Worm (Caenorhabditis elegans): ENCODE measurements around the gene srh-18.

srh-18 gene

ce11 chrV:13334447-13334846, 16.2 kb downstream of the srh-18 start:
- TF ChIP-seq hlh-30 (tag; optimal IDR thresholded peaks at IDR 0.05; ENCODE audit: insufficient read depth) (peak; percentile 60), jun-1 (tag; optimal IDR thresholded peaks at IDR 0.05) (no peak), duxl-1 (tag; optimal IDR thresholded peaks at IDR 0.05; ENCODE audit: poor library complexity) (no peak), ceh-28 (tag; optimal IDR thresholded peaks at IDR 0.05) (no peak), ceh-20 (GFP tag; IDR thresholded peaks at IDR 0.05) (no peak)

- TF ChIP-seq mep-1 (tag; optimal IDR thresholded peaks at IDR 0.05) = no peak
- no peak for TF ChIP-seq attf-4 (tag; optimal IDR thresholded peaks at IDR 0.05)
- no peak for TF ChIP-seq ztf-11 (tag; optimal IDR thresholded peaks at IDR 0.05)
- peak; percentile 14 for TF ChIP-seq nhr-6 (tag; optimal IDR thresholded peaks at IDR 0.05)
- TF ChIP-seq F37D6.2 (tag; optimal IDR thresholded peaks at IDR 0.05) = no peak
- no peak for TF ChIP-seq nhr-111 (GFP tag; optimal IDR thresholded peaks at IDR 0.05)
- TF ChIP-seq tag-97 (GFP tag; IDR thresholded peaks at IDR 0.05) = no peak
- TF ChIP-seq Y75B8A.6 (GFP tag; IDR thresholded peaks at IDR 0.05) = no peak
- no peak for TF ChIP-seq mes-2 (tag; optimal IDR thresholded peaks at IDR 0.05; ENCODE audit: poor library complexity, severe bottlenecking)
- TF ChIP-seq saeg-2 (GFP tag; IDR thresholded peaks at IDR 0.05) = no peak
- TF ChIP-seq duxl-1 (tag; optimal IDR thresholded peaks at IDR 0.05; ENCODE audit: poor library complexity) = no peak
- no peak for TF ChIP-seq ztf-7 (tag; optimal IDR thresholded peaks at IDR 0.05)
- no peak for TF ChIP-seq jun-1 (tag; optimal IDR thresholded peaks at IDR 0.05)
- no peak for TF ChIP-seq daf-12 (tag; optimal IDR thresholded peaks at IDR 0.05)
- TF ChIP-seq fkh-10 (GFP tag; optimal IDR thresholded peaks at IDR 0.05) = no peak
- no peak for TF ChIP-seq unc-130 (GFP tag; optimal IDR thresholded peaks at IDR 0.05)
- TF ChIP-seq hlh-30 (tag; optimal IDR thresholded peaks at IDR 0.05; ENCODE audit: insufficient read depth) = peak; percentile 80
- no peak for TF ChIP-seq tra-1 (GFP tag; IDR thresholded peaks at IDR 0.05)
- TF ChIP-seq lir-3 (tag; optimal IDR thresholded peaks at IDR 0.05) = no peak
- no peak for TF ChIP-seq unc-39 (tag; optimal IDR thresholded peaks at IDR 0.05)
- TF ChIP-seq snpc-4 (tag; optimal IDR thresholded peaks at IDR 0.05) = no peak
- no peak for TF ChIP-seq F44E2.7 (GFP tag; IDR thresholded peaks at IDR 0.05)
- no peak for TF ChIP-seq nhr-10 (tag; optimal IDR thresholded peaks at IDR 0.05)
- no peak for TF ChIP-seq hif-1 (tag; optimal IDR thresholded peaks at IDR 0.05)
- no peak for TF ChIP-seq Y105C5A.15 (GFP tag; IDR thresholded peaks at IDR 0.05)
- TF ChIP-seq mdl-1 (tag; optimal IDR thresholded peaks at IDR 0.05) = peak in 1 of 2 experiments; percentile 52
- TF ChIP-seq nhr-42 (GFP tag; IDR thresholded peaks at IDR 0.05) = no peak
- peak in 1 of 2 experiments; percentile 28 for TF ChIP-seq unc-62 (GFP tag; optimal IDR thresholded peaks at IDR 0.05 in 1 of 2)
- TF ChIP-seq unc-62 (tag; optimal IDR thresholded peaks at IDR 0.05) = no peak
These were observed 17.7 kb downstream of the srh-18 start, which contains the start of gene C50B6.9 for ce11 chrV:13335883-13336419. Gene C50B6.9, plus strand, starts transcription at chrV:13336369.

ce11 chrV:13338037-13338436, 19.8 kb downstream of the srh-18 start:
- TF ChIP-seq nhr-102 (tag; optimal IDR thresholded peaks at IDR 0.05) (no peak), unc-62 (GFP tag; optimal IDR thresholded peaks at IDR 0.05 in 1 of 2) (peak in 1 of 2 experiments; percentile 96), unc-62 (tag; optimal IDR thresholded peaks at IDR 0.05) (no peak), lin-38 (GFP tag; IDR thresholded peaks at IDR 0.05) (no peak), mes-2 (tag; optimal IDR thresholded peaks at IDR 0.05; ENCODE audit: poor library complexity, severe bottlenecking) (no peak), lir-3 (tag; optimal IDR thresholded peaks at IDR 0.05) (no peak), nhr-10 (tag; optimal IDR thresholded peaks at IDR 0.05) (no peak)

DNA sequence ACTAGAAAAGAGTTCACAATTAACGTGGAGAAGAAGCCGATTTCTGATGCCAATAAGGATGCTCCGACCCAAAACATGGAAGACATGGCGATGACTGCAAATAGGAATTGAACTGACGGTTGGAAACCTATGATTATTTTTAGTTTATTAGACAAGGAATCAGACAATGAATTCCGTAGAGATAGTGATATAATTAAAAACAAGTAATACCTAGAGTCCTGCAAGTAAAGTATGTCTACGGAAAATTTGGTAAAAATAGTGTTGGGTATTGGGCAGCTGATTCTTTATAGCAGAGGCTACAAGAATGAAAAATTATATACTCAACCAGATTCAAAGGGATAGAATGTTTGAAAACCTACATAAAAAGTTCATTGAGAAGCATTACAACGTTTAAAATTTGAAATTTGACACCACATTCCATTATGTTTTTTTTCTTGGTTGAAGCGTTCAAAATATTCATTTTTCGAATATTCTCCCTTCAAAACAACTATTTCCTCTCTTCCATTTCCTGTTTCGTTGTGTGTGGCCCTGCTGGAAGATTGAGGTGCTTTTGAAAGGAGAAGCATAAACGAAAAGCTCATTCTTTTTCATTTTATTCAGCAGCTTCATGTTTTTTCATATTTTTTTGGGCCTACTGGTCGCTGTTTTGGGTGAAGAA, 21.5 kb downstream of the srh-18 start, which contains the start of the genes str-4 and lgc-48:
Gene str-4, minus strand, starts transcription at position 101 of the 658 bp plus-strand sequence.
Gene lgc-48, plus strand, starts transcription at position 608 of the 658 bp plus-strand sequence.
- TF ChIP-seq mxl-3 (GFP tag; optimal IDR thresholded peaks at IDR 0.05) = no peak
- no peak for TF ChIP-seq daf-12 (tag; optimal IDR thresholded peaks at IDR 0.05)
- TF ChIP-seq zfp-3 (GFP tag; conservative IDR thresholded peaks at IDR 0.05) = no peak
- TF ChIP-seq unc-62 (GFP tag; optimal IDR thresholded peaks at IDR 0.05 in 1 of 2) = peak in 1 of 2 experiments; percentile 11
- no peak for TF ChIP-seq unc-62 (tag; optimal IDR thresholded peaks at IDR 0.05)
- no peak for TF ChIP-seq nhr-76 (tag; optimal IDR thresholded peaks at IDR 0.05)
- no peak for TF ChIP-seq ces-1 (GFP tag; optimal IDR thresholded peaks at IDR 0.05)
- no peak for TF ChIP-seq saeg-2 (GFP tag; IDR thresholded peaks at IDR 0.05)
- no peak for TF ChIP-seq aha-1 (tag)
